Fruit fly (Drosophila melanogaster) whole organism, wandering third instar larva: ENCODE data around the gene CG3097.

Experiments
- Abd-B ChIP-seq: fragments of >200 bp; optimal IDR thresholded peaks from 2 replicates; lab custom pipeline; 2017; ENCODE audit warnings: missing biosample characterization, missing genetic modification characterization
- CG32264 ChIP-seq: fragments of 200-800 bp; sonication (Bioruptor generic); optimal IDR thresholded peaks from 2 replicates; lab custom pipeline; 2016; ENCODE audit warnings: missing biosample characterization, missing genetic modification characterization
- CG9705 ChIP-seq: fragments of 200-800 bp; sonication (Bioruptor generic); optimal IDR thresholded peaks from 2 replicates; lab custom pipeline; 2018; ENCODE audit warnings: missing biosample characterization, mild to moderate bottlenecking, missing genetic modification characterization
- CrebA ChIP-seq: fragments of 200-800 bp; sonication (Bioruptor generic); optimal IDR thresholded peaks from 2 replicates; lab custom pipeline; 2016; ENCODE audit warnings: missing biosample characterization, mild to moderate bottlenecking, missing genetic modification characterization, borderline replicate concordance
- Dfd ChIP-seq: fragments of >200 bp; optimal IDR thresholded peaks from 2 replicates; lab custom pipeline; 2017; ENCODE audit warnings: missing biosample characterization, missing genetic modification characterization
- Dif ChIP-seq: fragments of 200-275, 200-300 bp; sonication (Bioruptor generic); optimal IDR thresholded peaks from 2 replicates; lab custom pipeline; 2018; ENCODE audit warnings: missing biosample characterization, missing genetic modification characterization; ENCODE audit not compliant: partially characterized antibody
- GATAd ChIP-seq: sonication (Bioruptor generic); optimal IDR thresholded peaks from 2 replicates; lab custom pipeline; 2016; ENCODE audit warnings: missing biosample characterization, missing genetic modification characterization
- HLH106 ChIP-seq: fragments of 200-800 bp; optimal IDR thresholded peaks from 3 replicates; lab custom pipeline; 2019; ENCODE audit warnings: missing biosample characterization, mild to moderate bottlenecking, missing genetic modification characterization, moderate library complexity
- Hnf4 ChIP-seq: fragments of 200-800 bp; sonication (Bioruptor generic); optimal IDR thresholded peaks from 2 replicates; lab custom pipeline; 2016; ENCODE audit warnings: missing biosample characterization, mild to moderate bottlenecking, missing genetic modification characterization
- Hr78 ChIP-seq: fragments of >200 bp; optimal IDR thresholded peaks from 2 replicates; lab custom pipeline; 2017; ENCODE audit warnings: missing biosample characterization, missing genetic modification characterization
- Hr83 ChIP-seq: fragments of 200-300 bp; sonication (Bioruptor generic); optimal IDR thresholded peaks from 2 replicates; lab custom pipeline; 2016; ENCODE audit warnings: missing biosample characterization, mild to moderate bottlenecking, missing genetic modification characterization, moderate library complexity; ENCODE audit not compliant: poor library complexity, severe bottlenecking
- Jra ChIP-seq: sonication (Bioruptor generic); optimal IDR thresholded peaks from 2 replicates; lab custom pipeline; 2016; ENCODE audit warnings: missing biosample characterization, missing genetic modification characterization
- Mio ChIP-seq: sonication (Bioruptor generic); optimal IDR thresholded peaks from 2 replicates; lab custom pipeline; 2016; ENCODE audit warnings: missing biosample characterization, missing genetic modification characterization
- Myc ChIP-seq: fragments of >200 bp; optimal IDR thresholded peaks from 2 replicates; lab custom pipeline; 2017
- N ChIP-seq: fragments of >200 bp; optimal IDR thresholded peaks from 2 replicates; lab custom pipeline; 2018; ENCODE audit warnings: missing biosample characterization, missing external identifiers, missing genetic modification characterization
- OdsH ChIP-seq: fragments of 200-800 bp; sonication (Bioruptor generic); optimal IDR thresholded peaks from 2 replicates; lab custom pipeline; 2016; ENCODE audit warnings: missing biosample characterization, mild to moderate bottlenecking, missing genetic modification characterization
- Sp1 ChIP-seq: fragments of 200-800 bp; sonication (Bioruptor generic); optimal IDR thresholded peaks from 3 replicates; lab custom pipeline; 2019; ENCODE audit warnings: missing biosample characterization, mild to moderate bottlenecking, missing genetic modification characterization, moderate library complexity
- Vsx2 ChIP-seq: fragments of 200-300, 225-300 bp; sonication (Bioruptor generic); optimal IDR thresholded peaks from 2 replicates; lab custom pipeline; 2018; ENCODE audit warnings: missing biosample characterization, missing genetic modification characterization; ENCODE audit not compliant: partially characterized antibody
- brk ChIP-seq: fragments of 200-800 bp; sonication (Bioruptor generic); optimal IDR thresholded peaks from 2 replicates; lab custom pipeline; 2016; ENCODE audit warnings: missing biosample characterization, mild to moderate bottlenecking, missing genetic modification characterization
- dl ChIP-seq, 2 experiments: fragments of 175-275, 200-275 bp in 1 of 2; fragments of 200-275 bp in 1 of 2; sonication (Bioruptor generic); optimal IDR thresholded peaks; lab custom pipeline; 2018; ENCODE audit warnings: mild to moderate bottlenecking in 2 of 2, missing biosample characterization in 2 of 2, missing genetic modification characterization in 2 of 2, moderate library complexity in 2 of 2; ENCODE audit not compliant: partially characterized antibody in 2 of 2, insufficient read depth in 1 of 2
- dmrt93B ChIP-seq: fragments of 200-800 bp; sonication (Bioruptor generic); optimal IDR thresholded peaks from 2 replicates; lab custom pipeline; 2018; ENCODE audit warnings: missing biosample characterization, mild to moderate bottlenecking, missing genetic modification characterization
- dsf ChIP-seq: sonication (Bioruptor generic); optimal IDR thresholded peaks from 2 replicates; lab custom pipeline; 2016; ENCODE audit warnings: missing biosample characterization, missing genetic modification characterization, borderline replicate concordance
- ey ChIP-seq: fragments of 200-800 bp; sonication (Bioruptor generic); optimal IDR thresholded peaks from 2 replicates; lab custom pipeline; 2016; ENCODE audit warnings: missing biosample characterization, missing genetic modification characterization
- foxo ChIP-seq, 2 experiments: fragments of 200-800 bp; sonication (Bioruptor generic); optimal IDR thresholded peaks; 2 replicates in 1 of 2; 3 replicates in 1 of 2; lab custom pipeline; 2016 to 2017; ENCODE audit warnings: missing biosample characterization in 2 of 2, missing genetic modification characterization in 2 of 2
- fru ChIP-seq: fragments of 200-800 bp; sonication (Bioruptor generic); optimal IDR thresholded peaks from 3 replicates; lab custom pipeline; 2016; ENCODE audit warnings: missing biosample characterization, mild to moderate bottlenecking, missing genetic modification characterization
- h ChIP-seq: fragments of 200-800 bp; sonication (Bioruptor generic); optimal IDR thresholded peaks from 3 replicates; lab custom pipeline; 2016; ENCODE audit warnings: missing biosample characterization, mild to moderate bottlenecking, missing genetic modification characterization
- jim ChIP-seq: fragments of 175-275, 200-325 bp; sonication (Bioruptor generic); optimal IDR thresholded peaks from 2 replicates; lab custom pipeline; 2016; ENCODE audit warnings: missing biosample characterization, mild to moderate bottlenecking, missing genetic modification characterization
- lola ChIP-seq: fragments of >200 bp; optimal IDR thresholded peaks from 2 replicates; lab custom pipeline; 2017; ENCODE audit warnings: missing biosample characterization, missing genetic modification characterization
- pan ChIP-seq: fragments of >200 bp; optimal IDR thresholded peaks from 2 replicates; lab custom pipeline; 2017
- psq ChIP-seq: fragments of 200-800 bp; sonication (Bioruptor generic); optimal IDR thresholded peaks from 3 replicates; lab custom pipeline; 2017; ENCODE audit warnings: missing biosample characterization, mild to moderate bottlenecking, missing genetic modification characterization, moderate library complexity
- rgr ChIP-seq: fragments of 200-800 bp; sonication (Bioruptor generic); optimal IDR thresholded peaks from 3 replicates; lab custom pipeline; 2016; ENCODE audit warnings: missing biosample characterization, mild to moderate bottlenecking, missing genetic modification characterization
- sage ChIP-seq: fragments of 200-800 bp; sonication (Bioruptor generic); optimal IDR thresholded peaks from 2 replicates; lab custom pipeline; 2016; ENCODE audit warnings: missing biosample characterization, mild to moderate bottlenecking, missing genetic modification characterization
- tai ChIP-seq: sonication (Bioruptor generic); optimal IDR thresholded peaks from 2 replicates; lab custom pipeline; 2016; ENCODE audit warnings: missing biosample characterization, missing genetic modification characterization
- usp ChIP-seq: fragments of >200 bp; optimal IDR thresholded peaks from 2 replicates; lab custom pipeline; 2017; ENCODE audit warnings: missing biosample characterization, missing genetic modification characterization

CG3097 gene

dm6 chrX:5808654-5809053 is 38.1 kb upstream of the CG3097 start, which contains the start of gene Prosbeta2R1:
Prosbeta2R1 (plus strand) TSS chrX:5808954.
- no peak for TF ChIP-seq ey (GFP tag; lab: Kevin White, UChicago)
- TF ChIP-seq Hnf4 (GFP tag; lab: Kevin White, UChicago): no peak
- no peak for TF ChIP-seq CrebA
- no peak for TF ChIP-seq Dfd
- TF ChIP-seq Abd-B (GFP tag; lab: Kevin White, UChicago): no peak
- TF ChIP-seq sage (GFP tag; lab: Kevin White, UChicago): no peak
- TF ChIP-seq Hr78 (GFP tag; lab: Kevin White, UChicago): no peak
- TF ChIP-seq pan: no peak
- no peak for TF ChIP-seq Myc
- no peak for TF ChIP-seq OdsH (GFP tag; lab: Kevin White, UChicago)
- TF ChIP-seq Mio (GFP tag; lab: Kevin White, UChicago): no peak
- TF ChIP-seq jim (GFP tag; lab: Kevin White, UChicago): no peak
- no peak for TF ChIP-seq CG9705
- TF ChIP-seq lola (GFP tag; lab: Kevin White, UChicago): no peak
- no peak for TF ChIP-seq dmrt93B (GFP tag; lab: Kevin White, UChicago)
- TF ChIP-seq fru: no peak
- TF ChIP-seq dl (GFP tag; optimal IDR thresholded peaks at IDR 0.05; lab: Kevin White, UChicago; ENCODE audit: insufficient read depth in 1 of 2, partially characterized antibody in 2 of 2): no peak

dm6 chrX:5804377-5804776 is 33.8 kb upstream of the CG3097 start, which contains the start of gene Cpr5C:
Cpr5C (plus strand) TSS chrX:5804677.
- TF ChIP-seq Myc (no peak), Hr78 (GFP tag; lab: Kevin White, UChicago) (no peak), Dif (GFP tag; lab: Kevin White, UChicago) (no peak), jim (GFP tag; lab: Kevin White, UChicago) (no peak), dl (GFP tag; optimal IDR thresholded peaks at IDR 0.05; lab: Kevin White, UChicago; ENCODE audit: insufficient read depth in 1 of 2, partially characterized antibody in 2 of 2) (no peak), pan (no peak), CrebA (no peak), N (GFP tag; lab: Kevin White, UChicago) (no peak), fru (no peak)

- no peak for TF ChIP-seq dsf (GFP tag; lab: Kevin White, UChicago)
- TF ChIP-seq ey (GFP tag; lab: Kevin White, UChicago): peak; percentile 0
- TF ChIP-seq jim (GFP tag; lab: Kevin White, UChicago): no peak
- TF ChIP-seq foxo (GFP tag; optimal IDR thresholded peaks at IDR 0.05; lab: Kevin White, UChicago): peak in 1 of 2 experiments; percentile 5
- no peak for TF ChIP-seq lola (GFP tag; lab: Kevin White, UChicago)
- no peak for TF ChIP-seq Sp1
- no peak for TF ChIP-seq brk (GFP tag; lab: Kevin White, UChicago)
- no peak for TF ChIP-seq N (GFP tag; lab: Kevin White, UChicago)
- TF ChIP-seq psq (GFP tag; lab: Kevin White, UChicago): no peak
- TF ChIP-seq sage (GFP tag; lab: Kevin White, UChicago): no peak
- no peak for TF ChIP-seq usp (GFP tag; lab: Kevin White, UChicago)
- no peak for TF ChIP-seq fru
- TF ChIP-seq Dfd: no peak
- no peak for TF ChIP-seq tai
- TF ChIP-seq h (GFP tag; lab: Kevin White, UChicago): peak; percentile 11
- no peak for TF ChIP-seq Hnf4 (GFP tag; lab: Kevin White, UChicago)
- no peak for TF ChIP-seq Abd-B (GFP tag; lab: Kevin White, UChicago)
- no peak for TF ChIP-seq dmrt93B (GFP tag; lab: Kevin White, UChicago)
- TF ChIP-seq Dif (GFP tag; lab: Kevin White, UChicago): no peak
- TF ChIP-seq HLH106 (tag; lab: Kevin White, UChicago): peak; percentile 21
- TF ChIP-seq rgr (GFP tag; lab: Kevin White, UChicago): no peak
Observed at dm6 chrX:5800634-5801033, 30.1 kb upstream of the CG3097 start.

dm6 chrX:5791840-5792239 is 21.3 kb upstream of the CG3097 start, which contains the start of gene CG12239:
CG12239 (plus strand) TSS chrX:5792140.
- TF ChIP-seq Hr83 (GFP tag; lab: Kevin White, UChicago): no peak
- no peak for TF ChIP-seq brk (GFP tag; lab: Kevin White, UChicago)
- no peak for TF ChIP-seq N (GFP tag; lab: Kevin White, UChicago)
- TF ChIP-seq Jra: no peak
- no peak for TF ChIP-seq Abd-B (GFP tag; lab: Kevin White, UChicago)
- no peak for TF ChIP-seq tai
- TF ChIP-seq dmrt93B (GFP tag; lab: Kevin White, UChicago): no peak
- TF ChIP-seq jim (GFP tag; lab: Kevin White, UChicago): no peak
- TF ChIP-seq HLH106 (tag; lab: Kevin White, UChicago): no peak
- no peak for TF ChIP-seq Vsx2 (GFP tag; lab: Kevin White, UChicago)
- no peak for TF ChIP-seq GATAd
- no peak for TF ChIP-seq sage (GFP tag; lab: Kevin White, UChicago)
- no peak for TF ChIP-seq Hnf4 (GFP tag; lab: Kevin White, UChicago)
- no peak for TF ChIP-seq Dfd
- no peak for TF ChIP-seq CG32264
- TF ChIP-seq foxo (GFP tag; optimal IDR thresholded peaks at IDR 0.05; lab: Kevin White, UChicago): no peak
- TF ChIP-seq Hr78 (GFP tag; lab: Kevin White, UChicago): no peak
- no peak for TF ChIP-seq Mio (GFP tag; lab: Kevin White, UChicago)
- TF ChIP-seq Sp1: no peak
